Fruit fly (Drosophila melanogaster) whole organism, embryonic: Measurements from ENCODE around the gene CG46318.
A peak's percentile ranks its signal among the peaks of the same experiment; 100 is the strongest.

Experiments used
- Adf1 ChIP-seq: fragments of 200-800 bp; sonication (Bioruptor generic); IDR thresholded peaks from 2 replicates; pipeline ENCODE4 v1.3.6; 2022; ENCODE audit warnings: missing biosample characterization, missing genetic modification characterization
- Bdp1 ChIP-seq: fragments of 200-800 bp; sonication (Bioruptor generic); optimal IDR thresholded peaks from 3 replicates; lab custom pipeline; 2016; ENCODE audit warnings: missing biosample characterization, missing genetic modification characterization
- CG1024 ChIP-seq: fragments of 200-800 bp; sonication (Bioruptor generic); IDR thresholded peaks from 2 replicates; pipeline ENCODE4 v1.3.6; 2022; ENCODE audit warnings: missing biosample characterization, missing genetic modification characterization
- CG10267 ChIP-seq: fragments of 200-800 bp; sonication (Bioruptor generic); optimal IDR thresholded peaks from 2 replicates; lab custom pipeline; 2018; ENCODE audit warnings: missing biosample characterization, mild to moderate bottlenecking, missing genetic modification characterization, moderate library complexity
- CG10274 ChIP-seq: fragments of 200-800 bp; sonication (Bioruptor generic); optimal IDR thresholded peaks from 3 replicates; lab custom pipeline; 2017; ENCODE audit warnings: missing biosample characterization, mild to moderate bottlenecking, missing genetic modification characterization
- CG11504 ChIP-seq: fragments of 200-800 bp; sonication (Bioruptor generic); optimal IDR thresholded peaks from 3 replicates; lab custom pipeline; 2019; ENCODE audit warnings: missing biosample characterization, mild to moderate bottlenecking, missing genetic modification characterization, moderate library complexity
- CG12104 ChIP-seq: fragments of 200-800 bp; sonication (Bioruptor generic); optimal IDR thresholded peaks from 3 replicates; lab custom pipeline; 2016; ENCODE audit warnings: missing biosample characterization, missing genetic modification characterization
- CG12155 ChIP-seq: fragments of 200-800 bp; sonication (Bioruptor generic); optimal IDR thresholded peaks from 3 replicates; lab custom pipeline; 2016; ENCODE audit warnings: missing biosample characterization, missing genetic modification characterization
- CG12219 ChIP-seq: fragments of 200-800 bp; sonication (Bioruptor generic); optimal IDR thresholded peaks from 3 replicates; lab custom pipeline; 2018; ENCODE audit warnings: missing biosample characterization, mild to moderate bottlenecking, missing genetic modification characterization
- CG12942 ChIP-seq: fragments of 200-800 bp; sonication (Bioruptor generic); optimal IDR thresholded peaks from 3 replicates; lab custom pipeline; 2016; ENCODE audit warnings: missing biosample characterization, missing genetic modification characterization
- CG13287 ChIP-seq: fragments of 200-800 bp; sonication (Bioruptor generic); IDR thresholded peaks from 2 replicates; pipeline ENCODE4 v1.3.6; 2022; ENCODE audit warnings: missing biosample characterization, missing genetic modification characterization; ENCODE audit not compliant: partially characterized antibody
- CG14965 ChIP-seq: fragments of 200-800 bp; sonication (Bioruptor generic); optimal IDR thresholded peaks from 2 replicates; lab custom pipeline; 2016; ENCODE audit warnings: missing biosample characterization, missing genetic modification characterization, borderline replicate concordance
- CG15514 ChIP-seq: fragments of 200-800 bp; sonication (Bioruptor generic); optimal IDR thresholded peaks from 3 replicates; lab custom pipeline; 2017; ENCODE audit warnings: missing biosample characterization, missing genetic modification characterization, mild to moderate bottlenecking, moderate library complexity, missing genetic modification reagents
- CG16813 ChIP-seq: fragments of 200-800 bp; sonication (Bioruptor generic); IDR thresholded peaks from 3 replicates; pipeline ENCODE4 v1.3.6; 2022; ENCODE audit warnings: missing biosample characterization, missing genetic modification characterization; ENCODE audit not compliant: partially characterized antibody
- CG1832 ChIP-seq: fragments of 200-800 bp; sonication (Bioruptor generic); optimal IDR thresholded peaks from 2 replicates; lab custom pipeline; 2017; ENCODE audit warnings: missing biosample characterization, mild to moderate bottlenecking, missing genetic modification characterization, inconsistent platforms
- CG2129 ChIP-seq: fragments of 200-800 bp; sonication (Bioruptor generic); IDR thresholded peaks from 2 replicates; pipeline ENCODE4 v1.3.6; 2022; ENCODE audit warnings: missing biosample characterization, missing genetic modification characterization; ENCODE audit not compliant: partially characterized antibody
- CG34224 ChIP-seq: fragments of 200-800 bp; sonication (Bioruptor generic); IDR thresholded peaks from 3 replicates; pipeline ENCODE4 v1.3.6; 2022; ENCODE audit warnings: missing biosample characterization, missing genetic modification characterization; ENCODE audit not compliant: partially characterized antibody
- CG6654 ChIP-seq: fragments of 200-800 bp; sonication (Bioruptor generic); optimal IDR thresholded peaks from 2 replicates; lab custom pipeline; 2017; ENCODE audit warnings: missing biosample characterization, mild to moderate bottlenecking, missing genetic modification characterization
- CG6791 ChIP-seq: fragments of 200-800 bp; sonication (Bioruptor generic); IDR thresholded peaks from 3 replicates; pipeline ENCODE4 v1.3.6; 2022; ENCODE audit warnings: missing biosample characterization, missing genetic modification characterization; ENCODE audit not compliant: partially characterized antibody
- CrebB ChIP-seq: fragments of 200-800 bp; sonication (Bioruptor generic); optimal IDR thresholded peaks from 3 replicates; lab custom pipeline; 2018; ENCODE audit warnings: missing biosample characterization, mild to moderate bottlenecking, missing genetic modification characterization
- Dbx ChIP-seq: fragments of 200-800 bp; sonication (Bioruptor generic); IDR thresholded peaks from 3 replicates; pipeline ENCODE4 v1.3.6; 2022; ENCODE audit warnings: missing biosample characterization, missing genetic modification characterization
- Dll ChIP-seq: fragments of 200-800 bp; sonication (Bioruptor generic); IDR thresholded peaks from 4 replicates; pipeline ENCODE4 v1.3.6; 2022; ENCODE audit warnings: missing biosample characterization, missing genetic modification characterization; ENCODE audit not compliant: partially characterized antibody
- E2f2 ChIP-seq: fragments of 200-800 bp; sonication (Bioruptor generic); IDR thresholded peaks from 2 replicates; pipeline ENCODE4 v1.3.6; 2022; ENCODE audit warnings: missing biosample characterization, missing genetic modification characterization
- Eip74EF ChIP-seq, 2 experiments: fragments of 200-800 bp in 1 of 2; fragments of >200 bp in 1 of 2; sonication (Bioruptor generic) in 1 of 2; optimal IDR thresholded peaks; 2 replicates each; lab custom pipeline; 2017 to 2019; ENCODE audit warnings: missing biosample characterization in 2 of 2, missing genetic modification characterization in 2 of 2, mild to moderate bottlenecking in 1 of 2, moderate library complexity in 1 of 2
- Gsc ChIP-seq: fragments of 200-800 bp; sonication (Bioruptor generic); IDR thresholded peaks from 2 replicates; pipeline ENCODE4 v1.3.6; 2022; ENCODE audit warnings: missing biosample characterization, missing genetic modification characterization
- H2.0 ChIP-seq: fragments of 200-800 bp; sonication (Bioruptor generic); IDR thresholded peaks from 2 replicates; pipeline ENCODE4 v1.3.6; 2022; ENCODE audit warnings: missing biosample characterization, missing genetic modification characterization
- HLH4C ChIP-seq: fragments of 200-800 bp; sonication (Bioruptor generic); IDR thresholded peaks from 3 replicates; pipeline ENCODE4 v1.3.6; 2022; ENCODE audit warnings: missing biosample characterization, missing genetic modification characterization; ENCODE audit not compliant: partially characterized antibody
- MBD-R2 ChIP-seq: fragments of 200-800 bp; sonication (Bioruptor generic); IDR thresholded peaks from 2 replicates; pipeline ENCODE4 v1.3.6; 2022; ENCODE audit warnings: missing biosample characterization, missing genetic modification characterization
- MESR4 ChIP-seq: fragments of 200-800 bp; sonication (Bioruptor generic); optimal IDR thresholded peaks from 2 replicates; lab custom pipeline; 2018; ENCODE audit warnings: missing biosample characterization, mild to moderate bottlenecking, missing genetic modification characterization, moderate library complexity
- Med ChIP-seq: fragments of 200-800 bp; sonication (Bioruptor generic); peaks from one replicate; lab custom pipeline; 2016; ENCODE audit warnings: missing biosample characterization, missing genetic modification characterization, mild to moderate bottlenecking, inconsistent platforms, moderate library complexity
- Myb ChIP-seq: fragments of 200-800 bp; sonication (Bioruptor generic); optimal IDR thresholded peaks from 2 replicates; lab custom pipeline; 2016; ENCODE audit warnings: missing biosample characterization, missing genetic modification characterization
- NFAT ChIP-seq: fragments of 200-800 bp; sonication (Bioruptor generic); IDR thresholded peaks from 2 replicates; pipeline ENCODE4 v1.3.6; 2022; ENCODE audit warnings: missing biosample characterization, missing genetic modification characterization
- NK7.1 ChIP-seq: fragments of 200-800 bp; sonication (Bioruptor generic); optimal IDR thresholded peaks from 3 replicates; lab custom pipeline; 2016; ENCODE audit warnings: missing biosample characterization, missing genetic modification characterization
- Nf-YB ChIP-seq: fragments of 200-800 bp; sonication (Bioruptor generic); optimal IDR thresholded peaks from 3 replicates; lab custom pipeline; 2019; ENCODE audit warnings: missing biosample characterization, mild to moderate bottlenecking, missing genetic modification characterization, moderate library complexity
- bcd ChIP-seq: fragments of 200-800 bp; sonication (Bioruptor generic); optimal IDR thresholded peaks from 2 replicates; lab custom pipeline; 2017; ENCODE audit warnings: missing biosample characterization, mild to moderate bottlenecking, missing genetic modification characterization
- cato ChIP-seq: fragments of 200-800 bp; sonication (Bioruptor generic); optimal IDR thresholded peaks from 2 replicates; lab custom pipeline; 2016; ENCODE audit warnings: missing biosample characterization, missing genetic modification characterization, borderline replicate concordance
- crp ChIP-seq, 2 experiments: fragments of 200-800 bp; sonication (Bioruptor generic); optimal IDR thresholded peaks; 2 replicates in 1 of 2; 3 replicates in 1 of 2; lab custom pipeline; 2017; ENCODE audit warnings: missing biosample characterization in 2 of 2, missing genetic modification characterization in 2 of 2, mild to moderate bottlenecking in 1 of 2, moderate library complexity in 1 of 2
- dati ChIP-seq: fragments of 200-800 bp; sonication (Bioruptor generic); IDR thresholded peaks from 2 replicates; pipeline ENCODE4 v1.3.6; 2022; ENCODE audit warnings: missing biosample characterization, missing genetic modification characterization
- dpn ChIP-seq, 2 experiments: fragments of 200-800 bp; sonication (Bioruptor generic); optimal IDR thresholded peaks; 3 replicates each; lab custom pipeline; 2016; ENCODE audit warnings: missing biosample characterization in 2 of 2, missing genetic modification characterization in 2 of 2
- hkb ChIP-seq, 2 experiments: fragments of 200-800 bp in 1 of 2; fragments of >200 bp in 1 of 2; sonication (Bioruptor generic) in 1 of 2; IDR thresholded peaks in 1 of 2; optimal IDR thresholded peaks in 1 of 2; 2 replicates each; pipeline versions ENCODE4 v1.3.6 to Lab custom; 2017 to 2022; ENCODE audit warnings: missing biosample characterization in 1 of 2, missing genetic modification characterization in 1 of 2
- inv ChIP-seq: fragments of 200-800 bp; sonication (Bioruptor generic); IDR thresholded peaks from 2 replicates; pipeline ENCODE4 v1.3.6; 2022; ENCODE audit warnings: missing biosample characterization, missing genetic modification characterization; ENCODE audit not compliant: partially characterized antibody
- jumu ChIP-seq: fragments of 200-800 bp; sonication (Bioruptor generic); optimal IDR thresholded peaks from 3 replicates; lab custom pipeline; 2016; ENCODE audit warnings: missing biosample characterization, missing genetic modification characterization
- sna ChIP-seq: fragments of 200-800 bp; sonication (Bioruptor generic); IDR thresholded peaks from 2 replicates; pipeline ENCODE4 v1.3.6; 2022; ENCODE audit warnings: missing biosample characterization, missing genetic modification characterization; ENCODE audit not compliant: partially characterized antibody
- sqz ChIP-seq: fragments of 200-800 bp; sonication (Bioruptor generic); optimal IDR thresholded peaks from 3 replicates; lab custom pipeline; 2018; ENCODE audit warnings: missing biosample characterization, mild to moderate bottlenecking, missing genetic modification characterization
- ssp ChIP-seq: fragments of 200-800 bp; sonication (Bioruptor generic); IDR thresholded peaks from 2 replicates; pipeline ENCODE4 v1.3.6; 2022; ENCODE audit warnings: missing biosample characterization, missing genetic modification characterization
- tll ChIP-seq, 2 experiments: fragments of 200-800 bp in 1 of 2; fragments of >200 bp in 1 of 2; sonication (Bioruptor generic) in 1 of 2; optimal IDR thresholded peaks; 2 replicates each; lab custom pipeline; 2017 to 2019; ENCODE audit warnings: missing biosample characterization in 2 of 2, missing genetic modification characterization in 2 of 2, mild to moderate bottlenecking in 1 of 2, moderate library complexity in 1 of 2
- unc-4 ChIP-seq: fragments of 200-800 bp; sonication (Bioruptor generic); IDR thresholded peaks from 2 replicates; pipeline ENCODE4 v1.3.6; 2022; ENCODE audit warnings: missing biosample characterization, missing genetic modification characterization; ENCODE audit not compliant: partially characterized antibody

The CG46318 gene

DNA sequence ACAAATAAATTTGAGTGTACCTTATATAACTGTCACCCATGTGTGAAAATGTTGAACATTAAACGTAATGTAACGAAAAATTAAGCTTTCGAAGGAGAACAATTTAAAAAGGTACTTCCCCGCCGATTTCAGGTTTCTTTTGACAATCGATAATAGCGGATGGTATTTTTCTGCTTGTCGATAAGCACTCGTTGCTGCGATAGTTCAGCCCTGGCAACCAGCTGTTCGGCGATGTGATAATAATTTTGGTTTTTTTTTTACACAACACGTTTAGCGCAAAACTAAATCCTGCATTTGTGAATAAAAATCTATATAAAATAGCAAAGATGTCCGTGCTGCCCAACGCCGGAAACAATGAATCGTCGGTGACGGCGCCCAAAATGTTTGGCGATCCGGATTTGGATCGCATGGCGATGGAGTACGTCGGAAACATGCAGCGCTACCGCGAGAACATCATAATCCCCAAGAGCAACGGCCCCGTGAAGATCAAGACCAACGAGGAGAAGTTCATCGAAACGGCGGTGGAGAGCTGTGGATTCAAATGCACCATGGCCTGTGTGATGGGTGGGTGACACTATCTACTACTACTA, 12.7 kb upstream of the CG46318 start, which contains the start of gene CG31229 (continued):
- TF ChIP-seq dpn (GFP tag; optimal IDR thresholded peaks at IDR 0.05; lab: Kevin White, UChicago): no peak
- no peak for TF ChIP-seq CG11504 (tag; lab: Kevin White, UChicago)
- TF ChIP-seq CG12219 (GFP tag; lab: Kevin White, UChicago): no peak
- no peak for TF ChIP-seq cato (GFP tag; lab: Kevin White, UChicago)
- no peak for TF ChIP-seq ssp (GFP tag; lab: Robert Waterston, UW)
- TF ChIP-seq crp (GFP tag; optimal IDR thresholded peaks at IDR 0.05; lab: Kevin White, UChicago): peak; percentile 76 to 94
- peak; percentile 5 for TF ChIP-seq Myb (GFP tag; lab: Kevin White, UChicago)
- TF ChIP-seq inv (GFP tag; lab: Robert Waterston, UW): peak; percentile 24; the same call in 1 of the 2 replicates
- TF ChIP-seq CG1832 (GFP tag; lab: Kevin White, UChicago): no peak
- no peak for TF ChIP-seq dati
- TF ChIP-seq E2f2: peak; percentile 94
- peak; percentile 53 for TF ChIP-seq MESR4
- no peak for TF ChIP-seq Gsc
- TF ChIP-seq NK7.1 (GFP tag; lab: Kevin White, UChicago): no peak
- no peak for TF ChIP-seq hkb (optimal IDR thresholded peaks at IDR 0.05; lab: Kevin White, UChicago)
- 0 out of 2 replicates have a peak, but pooled peaks have one; percentile 13 for TF ChIP-seq hkb (GFP tag; IDR thresholded peaks at IDR 0.05; lab: Robert Waterston, UW)
- TF ChIP-seq NFAT (GFP tag; lab: Robert Waterston, UW): no peak
- no peak for TF ChIP-seq Adf1 (GFP tag; lab: Robert Waterston, UW)
- TF ChIP-seq CG6654 (GFP tag; lab: Kevin White, UChicago): no peak
- TF ChIP-seq CG16813 (GFP tag; lab: Robert Waterston, UW): peak; percentile 43; the same call in 2 of the 3 replicates
- no peak for TF ChIP-seq CG12104 (GFP tag; lab: Kevin White, UChicago)
- TF ChIP-seq CG10274 (GFP tag; lab: Kevin White, UChicago): no peak
- peak; percentile 57 for TF ChIP-seq CG34224
- TF ChIP-seq CG12155 (GFP tag; lab: Kevin White, UChicago): peak; percentile 90
- TF ChIP-seq MBD-R2 (GFP tag; lab: Robert Waterston, UW): peak; percentile 90
- TF ChIP-seq CrebB (tag; lab: Kevin White, UChicago): no peak
- no peak for TF ChIP-seq Nf-YB
- no peak for TF ChIP-seq Bdp1 (GFP tag; lab: Kevin White, UChicago)
- TF ChIP-seq Dbx (GFP tag; lab: Robert Waterston, UW): no peak
- no peak for TF ChIP-seq bcd
- TF ChIP-seq CG2129 (GFP tag; lab: Robert Waterston, UW): 0 out of 2 replicates have a peak, but pooled peaks have one; percentile 13
- TF ChIP-seq jumu (GFP tag; lab: Kevin White, UChicago): no peak
- no peak for TF ChIP-seq tll (GFP tag; optimal IDR thresholded peaks at IDR 0.05; lab: Kevin White, UChicago)
- TF ChIP-seq CG1024 (GFP tag; lab: Robert Waterston, UW): no peak
- TF ChIP-seq CG12942 (GFP tag; lab: Kevin White, UChicago): no peak
- TF ChIP-seq HLH4C (GFP tag; lab: Robert Waterston, UW): peak; percentile 56; the same call in 1 of the 3 replicates
- TF ChIP-seq sna (GFP tag; lab: Robert Waterston, UW): peak; percentile 42; the same call in 1 of the 2 replicates
- TF ChIP-seq sqz: peak; percentile 89
- TF ChIP-seq H2.0 (GFP tag; lab: Robert Waterston, UW): no peak
- TF ChIP-seq CG15514 (GFP tag; lab: Kevin White, UChicago): peak; percentile 86
- TF ChIP-seq Eip74EF (GFP tag; optimal IDR thresholded peaks at IDR 0.05; lab: Kevin White, UChicago): no peak
- TF ChIP-seq Dll (GFP tag; lab: Robert Waterston, UW): peak; percentile 66; the same call in 3 of the 4 replicates
- peak; percentile 56; the same call in 1 of the 3 replicates for TF ChIP-seq CG6791 (GFP tag; lab: Robert Waterston, UW)
- peak; percentile 77 for TF ChIP-seq CG13287 (GFP tag; lab: Robert Waterston, UW)
- peak; percentile 8 for TF ChIP-seq CG10267 (tag; lab: Kevin White, UChicago)
- TF ChIP-seq CG14965 (GFP tag; lab: Kevin White, UChicago): no peak
- TF ChIP-seq Med (GFP tag; lab: Kevin White, UChicago): peak; percentile 70
- TF ChIP-seq unc-4 (GFP tag; lab: Robert Waterston, UW): peak; percentile 59
